Worm (Caenorhabditis elegans) whole organism, L1 larva: ENCODE results near the gene vab-1.

Experiments
- aly-2 ChIP-seq: fragments of 150-350 bp; optimal IDR thresholded peaks from 2 replicates; lab custom pipeline; 2014; ENCODE audit warnings: missing biosample characterization, missing genetic modification characterization
- blmp-1 ChIP-seq: fragments of 150-350 bp; optimal IDR thresholded peaks from 2 replicates; lab custom pipeline; 2014; ENCODE audit warnings: missing biosample characterization, missing genetic modification characterization
- elt-3 ChIP-seq, 6 experiments: fragments of 150-350 bp in 1 of 6; sonication (generic microtip); optimal IDR thresholded peaks; 2 replicates each; lab custom pipeline; 2017 to 2018; ENCODE audit warnings: missing biosample characterization in 6 of 6, missing genetic modification characterization in 6 of 6, inconsistent platforms in 1 of 6
- fos-1 ChIP-seq: fragments of 150-350 bp; optimal IDR thresholded peaks from 2 replicates; lab custom pipeline; 2014; ENCODE audit warnings: missing biosample characterization, missing genetic modification characterization
- isw-1 ChIP-seq: fragments of 200-800 bp; sonication (Bioruptor generic); IDR thresholded peaks from 2 replicates; pipeline ENCODE4 v1.3.6; 2022; ENCODE audit warnings: missing genetic modification characterization, missing compliant biosample characterization
- nhr-11 ChIP-seq: fragments of 150-350 bp; optimal IDR thresholded peaks from 2 replicates; lab custom pipeline; 2014; ENCODE audit warnings: missing biosample characterization, missing genetic modification characterization
- sptf-1 ChIP-seq: fragments of 150-350 bp; optimal IDR thresholded peaks from 2 replicates; lab custom pipeline; 2014; ENCODE audit warnings: missing biosample characterization, missing genetic modification characterization

DNA sequence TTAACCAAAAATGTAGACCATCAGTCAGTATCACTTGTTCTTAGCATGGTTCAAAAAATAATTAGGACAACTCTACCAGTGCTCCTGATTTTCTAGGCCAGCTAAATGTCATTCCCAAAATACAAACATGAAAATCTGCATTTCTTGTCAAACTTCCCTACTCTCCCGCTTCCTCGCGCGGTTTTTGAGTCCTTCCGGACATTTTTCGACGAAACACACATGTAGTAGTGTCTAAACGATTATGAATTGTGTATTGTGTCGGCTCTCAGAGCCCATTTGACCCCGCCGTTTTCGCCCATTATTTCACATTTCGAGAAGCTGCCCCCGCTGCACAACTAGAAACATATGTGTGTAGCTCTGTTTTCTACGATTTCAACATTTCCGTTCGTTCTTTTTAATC is 54.8 kb downstream of the vab-1 start, which contains the start of gene F35D11.1:
- no peak for TF ChIP-seq nhr-11 (tag; lab: Kevin White, UChicago)
- TF ChIP-seq elt-3 (tag; optimal IDR thresholded peaks at IDR 0.05; lab: Kevin White, UChicago): no peak
- no peak for TF ChIP-seq isw-1 (GFP tag; lab: Robert Waterston, UW)
- TF ChIP-seq aly-2 (tag; lab: Kevin White, UChicago): no peak
- no peak for TF ChIP-seq sptf-1 (tag; lab: Kevin White, UChicago)
- no peak for TF ChIP-seq blmp-1 (tag; lab: Kevin White, UChicago)
- TF ChIP-seq fos-1: no peak
